Fruit fly (Drosophila melanogaster) whole organism, adult: Measurements from ENCODE around the gene Arr2.

ENCODE experiments used
- CG11617 ChIP-seq: fragments of 200-800 bp; sonication (Bioruptor generic); optimal IDR thresholded peaks from 2 replicates; lab custom pipeline; 2017; ENCODE audit warnings: mild to moderate bottlenecking, missing biosample characterization, missing genetic modification reagents, missing genetic modification characterization
- CG1620 ChIP-seq: fragments of 200-800 bp; sonication (Bioruptor generic); optimal IDR thresholded peaks from 2 replicates; lab custom pipeline; 2016; ENCODE audit warnings: missing biosample characterization, missing genetic modification characterization
- CG7045 ChIP-seq: fragments of 200-800 bp; sonication (Bioruptor generic); optimal IDR thresholded peaks from 2 replicates; lab custom pipeline; 2017; ENCODE audit warnings: missing biosample characterization, mild to moderate bottlenecking, missing genetic modification characterization
- cic ChIP-seq: fragments of 200-800 bp; sonication (Bioruptor generic); optimal IDR thresholded peaks from 2 replicates; lab custom pipeline; 2017; ENCODE audit warnings: missing biosample characterization, mild to moderate bottlenecking, missing genetic modification characterization, moderate library complexity
- cnc ChIP-seq, 2 experiments: fragments of >200 bp; optimal IDR thresholded peaks; 2 replicates each; lab custom pipeline; 2017
- pad ChIP-seq: fragments of 200-800 bp; sonication (Bioruptor generic); optimal IDR thresholded peaks from 3 replicates; lab custom pipeline; 2017; ENCODE audit warnings: missing biosample characterization, missing genetic modification characterization, mild to moderate bottlenecking, moderate library complexity, missing genetic modification reagents
- tj ChIP-seq: fragments of 200-800 bp; sonication (Bioruptor generic); optimal IDR thresholded peaks from 3 replicates; lab custom pipeline; 2017; ENCODE audit warnings: missing biosample characterization, mild to moderate bottlenecking, missing genetic modification characterization, moderate library complexity

- TF ChIP-seq pad (GFP tag; lab: Kevin White, UChicago) = no peak
- TF ChIP-seq cic (GFP tag; lab: Kevin White, UChicago) = no peak
- TF ChIP-seq CG7045 (GFP tag; lab: Kevin White, UChicago) = no peak
- TF ChIP-seq CG1620 (GFP tag; lab: Kevin White, UChicago) = no peak
- TF ChIP-seq cnc (optimal IDR thresholded peaks at IDR 0.05; lab: Kevin White, UChicago) = no peak
- no peak for TF ChIP-seq tj (GFP tag; lab: Kevin White, UChicago)
- TF ChIP-seq CG11617 (GFP tag; lab: Kevin White, UChicago) = no peak
Measured at dm6 chr3L:8660800-8661199, 12.1 kb upstream of the Arr2 start.
